Worm (Caenorhabditis elegans): ENCODE results near the gene srh-102.

The srh-102 gene

DNA sequence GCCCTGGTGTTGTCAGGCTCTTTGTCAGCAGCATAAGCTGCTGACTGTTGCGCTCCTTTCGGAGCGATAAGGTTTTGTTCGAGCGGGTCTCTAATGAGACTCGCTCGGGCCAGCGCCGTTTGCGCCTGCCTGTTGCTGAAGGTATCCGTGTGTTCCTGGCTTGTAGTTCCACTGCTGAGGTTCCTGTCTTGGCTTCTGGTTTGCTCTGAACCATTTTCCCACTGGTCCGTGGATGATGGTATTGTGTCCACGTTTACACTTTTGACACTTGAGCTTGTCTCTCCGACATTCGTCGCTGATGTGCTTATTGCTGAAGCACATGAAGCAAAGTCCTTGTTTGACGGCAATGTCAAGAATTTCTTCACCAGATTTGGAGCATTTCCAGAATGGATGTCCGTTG lies 14.0 kb downstream of the srh-102 start:
- TF ChIP-seq unc-120 (tag; optimal IDR thresholded peaks at IDR 0.05; ENCODE audit: poor library complexity, severe bottlenecking) (no peak), mls-2 (tag; optimal IDR thresholded peaks at IDR 0.05) (no peak), ceh-43 (GFP tag; optimal IDR thresholded peaks at IDR 0.05) (no peak), hlh-1 (tag; optimal IDR thresholded peaks at IDR 0.05) (no peak), ceh-39 (tag; optimal IDR thresholded peaks at IDR 0.05) (no peak), nhr-76 (tag; optimal IDR thresholded peaks at IDR 0.05) (no peak), sptf-1 (tag; optimal IDR thresholded peaks at IDR 0.05) (no peak), lin-13 (tag; optimal IDR thresholded peaks at IDR 0.05) (no peak), lin-32 (GFP tag; optimal IDR thresholded peaks at IDR 0.05) (no peak), cnd-1 (tag; optimal IDR thresholded peaks at IDR 0.05) (no peak), sem-2 (GFP tag; optimal IDR thresholded peaks at IDR 0.05) (no peak)

Data from whole organism, mixed stage, embryonic.